Worm (Caenorhabditis elegans) whole organism, mixed stage, embryonic: ENCODE measurements around the gene dhrr-1.

Source experiments
- M03D4.4 ChIP-seq: sonication (generic microtip); optimal IDR thresholded peaks from 2 replicates; lab custom pipeline; 2017; ENCODE audit warnings: mild to moderate bottlenecking, missing genetic modification characterization, missing compliant biosample characterization
- bed-3 ChIP-seq: fragments of 200-800 bp; sonication (Bioruptor generic); optimal IDR thresholded peaks from 3 replicates; lab custom pipeline; 2018; ENCODE audit warnings: mild to moderate bottlenecking, missing genetic modification characterization, moderate library complexity, missing compliant biosample characterization
- blmp-1 ChIP-seq: fragments of 150-350 bp; optimal IDR thresholded peaks from 2 replicates; lab custom pipeline; 2014; ENCODE audit warnings: missing biosample characterization, missing genetic modification characterization
- ceh-39 ChIP-seq: fragments of 150-350 bp; optimal IDR thresholded peaks from 2 replicates; lab custom pipeline; 2014; ENCODE audit warnings: missing biosample characterization, missing genetic modification characterization
- ceh-43 ChIP-seq: fragments of 200-800 bp; sonication (Bioruptor generic); optimal IDR thresholded peaks from 2 replicates; lab custom pipeline; 2018; ENCODE audit warnings: mild to moderate bottlenecking, missing genetic modification characterization, moderate library complexity, missing compliant biosample characterization
- ceh-83 ChIP-seq: fragments of 200-800 bp; sonication (Bioruptor generic); optimal IDR thresholded peaks from 2 replicates; lab custom pipeline; 2018; ENCODE audit warnings: mild to moderate bottlenecking, missing genetic modification characterization, missing compliant biosample characterization
- ces-1 ChIP-seq: fragments of 150-350 bp; optimal IDR thresholded peaks from 2 replicates; lab custom pipeline; 2014; ENCODE audit warnings: missing biosample characterization, missing genetic modification reagents, missing genetic modification characterization
- cnd-1 ChIP-seq: fragments of 200-800 bp; sonication (Bioruptor generic); optimal IDR thresholded peaks from 2 replicates; lab custom pipeline; 2018; ENCODE audit warnings: mild to moderate bottlenecking, missing genetic modification characterization, missing compliant biosample characterization
- drap-1 ChIP-seq: fragments of 200-800 bp; sonication (Bioruptor generic); optimal IDR thresholded peaks from 3 replicates; lab custom pipeline; 2018; ENCODE audit warnings: mild to moderate bottlenecking, missing genetic modification characterization, missing compliant biosample characterization
- elt-1 ChIP-seq: sonication (generic microtip); optimal IDR thresholded peaks from 2 replicates; lab custom pipeline; 2017; ENCODE audit warnings: missing genetic modification characterization, mild to moderate bottlenecking, missing compliant biosample characterization, antibody characterized with exemption, moderate library complexity, borderline replicate concordance; ENCODE audit not compliant: insufficient read depth
- elt-3 ChIP-seq: fragments of 150-350 bp; optimal IDR thresholded peaks from 2 replicates; lab custom pipeline; 2014; ENCODE audit warnings: missing biosample characterization, missing genetic modification characterization
- flh-1 ChIP-seq: fragments of 200-800 bp; sonication (Bioruptor generic); optimal IDR thresholded peaks from 2 replicates; lab custom pipeline; 2018; ENCODE audit warnings: mild to moderate bottlenecking, missing genetic modification characterization, moderate library complexity, missing compliant biosample characterization
- ham-2 ChIP-seq: fragments of 200-800 bp; sonication (Bioruptor generic); optimal IDR thresholded peaks from 2 replicates; lab custom pipeline; 2018; ENCODE audit warnings: mild to moderate bottlenecking, missing genetic modification characterization, missing compliant biosample characterization
- hlh-1 ChIP-seq: fragments of 150-350 bp; optimal IDR thresholded peaks from 2 replicates; lab custom pipeline; 2014; ENCODE audit warnings: missing biosample characterization, missing genetic modification reagents, missing genetic modification characterization
- lin-13 ChIP-seq: fragments of 150-350 bp; optimal IDR thresholded peaks from 2 replicates; lab custom pipeline; 2014; ENCODE audit warnings: missing biosample characterization, missing genetic modification characterization
- lin-32 ChIP-seq: fragments of 200-800 bp; sonication (Bioruptor generic); optimal IDR thresholded peaks from 2 replicates; lab custom pipeline; 2018; ENCODE audit warnings: mild to moderate bottlenecking, missing genetic modification characterization, missing compliant biosample characterization
- lsy-2 ChIP-seq: fragments of 150-350 bp; optimal IDR thresholded peaks from 2 replicates; lab custom pipeline; 2014; ENCODE audit warnings: missing biosample characterization, missing genetic modification characterization
- mab-5 ChIP-seq: fragments of 150-350 bp; optimal IDR thresholded peaks from 2 replicates; lab custom pipeline; 2014; ENCODE audit warnings: missing biosample characterization, missing genetic modification characterization
- mep-1 ChIP-seq: fragments of 150-350 bp; optimal IDR thresholded peaks from 2 replicates; lab custom pipeline; 2017; ENCODE audit warnings: missing biosample characterization, missing genetic modification reagents, missing genetic modification characterization, inconsistent platforms
- mls-2 ChIP-seq: sonication (generic microtip); optimal IDR thresholded peaks from 2 replicates; lab custom pipeline; 2016; ENCODE audit warnings: mild to moderate bottlenecking, missing genetic modification characterization, moderate library complexity, missing compliant biosample characterization
- nhr-12 ChIP-seq: fragments of 150-350 bp; optimal IDR thresholded peaks from 2 replicates; lab custom pipeline; 2014; ENCODE audit warnings: missing biosample characterization, missing genetic modification characterization
- nhr-2 ChIP-seq: fragments of 150-350 bp; optimal IDR thresholded peaks from 2 replicates; lab custom pipeline; 2014; ENCODE audit warnings: missing biosample characterization, missing genetic modification characterization
- nhr-237 ChIP-seq: fragments of 150-350 bp; optimal IDR thresholded peaks from 2 replicates; lab custom pipeline; 2014; ENCODE audit warnings: missing biosample characterization, missing genetic modification characterization
- nhr-28 ChIP-seq: fragments of 150-350 bp; optimal IDR thresholded peaks from 2 replicates; lab custom pipeline; 2014; ENCODE audit warnings: missing biosample characterization, missing genetic modification characterization
- nhr-76 ChIP-seq: sonication (generic microtip); optimal IDR thresholded peaks from 2 replicates; lab custom pipeline; 2017; ENCODE audit warnings: missing biosample characterization, missing genetic modification characterization
- pha-4 ChIP-seq: fragments of 150-350 bp; optimal IDR thresholded peaks from 2 replicates; lab custom pipeline; 2018; ENCODE audit warnings: missing biosample characterization, missing genetic modification reagents, missing genetic modification characterization
- sem-2 ChIP-seq: fragments of 200-800 bp; sonication (Bioruptor generic); optimal IDR thresholded peaks from 2 replicates; lab custom pipeline; 2018; ENCODE audit warnings: mild to moderate bottlenecking, missing genetic modification characterization, missing compliant biosample characterization
- snpc-4 ChIP-seq: fragments of 150-350 bp; optimal IDR thresholded peaks from 2 replicates; lab custom pipeline; 2014; ENCODE audit warnings: missing biosample characterization, missing genetic modification characterization
- sptf-1 ChIP-seq: sonication (generic microtip); optimal IDR thresholded peaks from 2 replicates; lab custom pipeline; 2017; ENCODE audit warnings: mild to moderate bottlenecking, missing genetic modification characterization, moderate library complexity, missing compliant biosample characterization
- tbx-8 ChIP-seq: fragments of 200-800 bp; sonication (Bioruptor generic); optimal IDR thresholded peaks from 2 replicates; lab custom pipeline; 2018; ENCODE audit warnings: mild to moderate bottlenecking, missing genetic modification characterization, moderate library complexity, missing compliant biosample characterization
- unc-120 ChIP-seq: sonication (generic microtip); optimal IDR thresholded peaks from 2 replicates; lab custom pipeline; 2017; ENCODE audit warnings: missing genetic modification characterization, missing compliant biosample characterization; ENCODE audit not compliant: poor library complexity, severe bottlenecking
- unc-39 ChIP-seq: fragments of 150-350 bp; optimal IDR thresholded peaks from 2 replicates; lab custom pipeline; 2014; ENCODE audit warnings: missing biosample characterization, missing genetic modification characterization
- unc-62 ChIP-seq: fragments of 150-350 bp; optimal IDR thresholded peaks from 2 replicates; lab custom pipeline; 2014; ENCODE audit warnings: missing biosample characterization, missing genetic modification reagents, missing genetic modification characterization
- zip-8 ChIP-seq: fragments of 150-350 bp; optimal IDR thresholded peaks from 2 replicates; lab custom pipeline; 2014; ENCODE audit warnings: missing biosample characterization, missing genetic modification characterization
- ztf-11 ChIP-seq: fragments of 150-350 bp; optimal IDR thresholded peaks from 2 replicates; lab custom pipeline; 2014; ENCODE audit warnings: missing biosample characterization, missing genetic modification characterization

dhrr-1 gene

DNA sequence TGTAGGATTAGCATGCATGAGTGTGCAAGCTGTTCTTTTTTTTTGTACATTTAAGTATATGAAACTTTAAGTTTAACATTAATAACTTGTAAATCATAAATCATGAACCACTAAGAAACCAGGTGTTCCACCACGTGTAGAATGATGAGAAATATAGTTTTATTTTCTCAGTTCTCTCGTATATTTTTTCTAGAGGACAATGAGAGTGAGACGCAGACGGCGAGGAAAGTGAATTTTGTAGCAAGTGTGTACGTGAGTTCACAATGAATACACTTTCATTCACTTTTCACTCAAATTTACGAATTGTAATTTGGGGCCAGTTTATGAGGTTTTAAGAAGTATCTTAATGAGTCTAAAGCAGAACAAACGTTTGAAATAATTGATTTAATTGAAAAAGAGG is 17.9 kb upstream of the dhrr-1 start:
- TF ChIP-seq elt-3 (tag; lab: Kevin White, UChicago) (no peak), ceh-39 (tag; lab: Kevin White, UChicago) (no peak), mab-5 (tag; lab: Kevin White, UChicago) (peak; percentile 50), drap-1 (GFP tag; lab: Kevin White, UChicago) (no peak)

DNA sequence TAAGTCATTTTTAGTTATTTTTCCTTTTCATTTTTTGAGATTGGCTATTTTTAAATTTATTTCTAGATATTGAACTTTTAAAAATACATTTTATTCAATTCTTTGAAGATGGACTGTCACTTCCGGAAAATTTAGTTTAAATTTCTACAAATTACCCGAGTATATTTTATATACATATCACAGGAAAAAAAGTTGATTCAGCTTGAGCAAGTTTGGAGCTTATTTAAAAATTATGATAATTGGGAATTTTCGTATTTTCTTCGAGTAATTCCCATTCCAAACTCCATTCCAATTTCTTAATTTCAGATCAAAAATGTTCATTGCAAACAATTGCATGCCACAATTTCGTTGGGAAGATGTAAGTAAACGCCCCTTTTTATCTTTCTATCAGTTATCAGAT is 14.7 kb upstream of the dhrr-1 start, which contains the start of gene arrd-15:
Gene arrd-15, plus strand, starts transcription at position 301 of the 400 bp plus-strand sequence.
- TF ChIP-seq nhr-76 (tag; lab: Kevin White, UChicago) = no peak
- no peak for TF ChIP-seq ceh-39 (tag; lab: Kevin White, UChicago)
- TF ChIP-seq mab-5 (tag; lab: Kevin White, UChicago) = no peak
- TF ChIP-seq hlh-1 (tag; lab: Kevin White, UChicago) = no peak
- TF ChIP-seq ceh-43 (GFP tag; lab: Kevin White, UChicago) = no peak
- TF ChIP-seq elt-1 (tag; lab: Kevin White, UChicago) = no peak
- TF ChIP-seq ztf-11 (tag; lab: Kevin White, UChicago) = no peak
- TF ChIP-seq nhr-2 = no peak
- no peak for TF ChIP-seq drap-1 (GFP tag; lab: Kevin White, UChicago)
- TF ChIP-seq lsy-2 (tag; lab: Kevin White, UChicago) = no peak
- TF ChIP-seq zip-8 (tag; lab: Kevin White, UChicago) = no peak
- no peak for TF ChIP-seq mep-1 (tag; lab: Kevin White, UChicago)
- TF ChIP-seq snpc-4 (tag; lab: Kevin White, UChicago) = no peak
- no peak for TF ChIP-seq sptf-1 (tag; lab: Kevin White, UChicago)
- TF ChIP-seq tbx-8 (GFP tag; lab: Kevin White, UChicago) = no peak
- no peak for TF ChIP-seq nhr-28 (tag; lab: Kevin White, UChicago)
- TF ChIP-seq nhr-237 = no peak
- TF ChIP-seq nhr-12 (tag; lab: Kevin White, UChicago) = no peak
- no peak for TF ChIP-seq lin-32 (GFP tag; lab: Kevin White, UChicago)
- TF ChIP-seq ceh-83 (GFP tag; lab: Kevin White, UChicago) = no peak
- TF ChIP-seq, all 35 proteins: peak for 0

DNA sequence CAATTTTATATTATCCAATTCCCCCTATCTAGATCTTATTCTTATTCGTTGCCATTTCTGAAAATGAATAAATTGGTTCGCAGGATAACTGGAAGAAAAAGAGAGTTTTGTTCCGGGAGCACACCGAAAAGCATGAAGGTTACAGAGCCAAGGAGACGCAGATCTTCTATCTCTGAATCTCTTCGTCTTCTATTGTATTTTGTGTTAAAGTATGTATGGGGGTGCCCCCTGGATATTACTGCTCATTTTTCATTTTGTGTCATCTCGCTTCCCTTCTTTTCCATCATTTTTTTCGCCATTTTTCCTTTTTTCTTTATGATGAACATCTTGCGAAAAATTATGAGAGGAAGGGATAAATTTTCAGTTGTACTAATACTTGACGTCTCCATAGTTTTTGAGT is 10.8 kb upstream of the dhrr-1 start:
- TF ChIP-seq elt-3 (tag; lab: Kevin White, UChicago) (no peak), snpc-4 (tag; lab: Kevin White, UChicago) (no peak), nhr-2 (no peak), nhr-12 (tag; lab: Kevin White, UChicago) (no peak), cnd-1 (tag; lab: Kevin White, UChicago) (no peak), ham-2 (GFP tag; lab: Kevin White, UChicago) (no peak), nhr-237 (no peak), mls-2 (tag; lab: Kevin White, UChicago) (no peak), sptf-1 (tag; lab: Kevin White, UChicago) (no peak), flh-1 (GFP tag; lab: Kevin White, UChicago) (no peak)

- TF ChIP-seq nhr-28 (tag; lab: Kevin White, UChicago) (no peak), elt-3 (tag; lab: Kevin White, UChicago) (no peak), mep-1 (tag; lab: Kevin White, UChicago) (no peak), ces-1 (no peak), M03D4.4 (tag; lab: Kevin White, UChicago) (no peak), tbx-8 (GFP tag; lab: Kevin White, UChicago) (no peak), nhr-12 (tag; lab: Kevin White, UChicago) (no peak), mab-5 (tag; lab: Kevin White, UChicago) (no peak), sptf-1 (tag; lab: Kevin White, UChicago) (no peak), ztf-11 (tag; lab: Kevin White, UChicago) (no peak), zip-8 (tag; lab: Kevin White, UChicago) (no peak), unc-39 (tag; lab: Kevin White, UChicago) (no peak), lsy-2 (tag; lab: Kevin White, UChicago) (no peak), unc-62 (no peak)
- TF ChIP-seq, all 35 proteins: peak for 0
Observed at ce11 chrIII:8934378-8934777, 10.1 kb upstream of the dhrr-1 start.

- TF ChIP-seq mep-1 (tag; lab: Kevin White, UChicago) (no peak), mls-2 (tag; lab: Kevin White, UChicago) (peak; percentile 97), blmp-1 (tag; lab: Kevin White, UChicago) (no peak), flh-1 (GFP tag; lab: Kevin White, UChicago) (peak; percentile 84), unc-120 (peak; percentile 88), ces-1 (no peak), ham-2 (GFP tag; lab: Kevin White, UChicago) (peak; percentile 94), snpc-4 (tag; lab: Kevin White, UChicago) (no peak), nhr-237 (peak; percentile 21), bed-3 (GFP tag; lab: Kevin White, UChicago) (peak; percentile 77), sem-2 (peak; percentile 86), cnd-1 (tag; lab: Kevin White, UChicago) (peak; percentile 96), nhr-28 (tag; lab: Kevin White, UChicago) (peak; percentile 50), lin-13 (tag; lab: Kevin White, UChicago) (peak; percentile 34), nhr-2 (no peak), lin-32 (GFP tag; lab: Kevin White, UChicago) (peak; percentile 93), nhr-12 (tag; lab: Kevin White, UChicago) (no peak), ceh-39 (tag; lab: Kevin White, UChicago) (peak; percentile 31), tbx-8 (GFP tag; lab: Kevin White, UChicago) (peak; percentile 70), elt-3 (tag; lab: Kevin White, UChicago) (peak; percentile 45), lsy-2 (tag; lab: Kevin White, UChicago) (peak; percentile 17), hlh-1 (tag; lab: Kevin White, UChicago) (peak; percentile 62), sptf-1 (tag; lab: Kevin White, UChicago) (peak; percentile 96), zip-8 (tag; lab: Kevin White, UChicago) (peak; percentile 29), pha-4 (tag; lab: Kevin White, UChicago) (peak; percentile 69), ceh-43 (GFP tag; lab: Kevin White, UChicago) (peak; percentile 89), nhr-76 (tag; lab: Kevin White, UChicago) (no peak), mab-5 (tag; lab: Kevin White, UChicago) (no peak), M03D4.4 (tag; lab: Kevin White, UChicago) (peak; percentile 96), drap-1 (GFP tag; lab: Kevin White, UChicago) (peak; percentile 95)
Observed at ce11 chrIII:8937571-8937970, 6.9 kb upstream of the dhrr-1 start.
